Worm (Caenorhabditis elegans) whole organism, midembryonic: Measurements from ENCODE around the gene Y69E1A.4.

ENCODE experiments used
- T22C8.4 ChIP-seq: fragments of 200-800 bp; sonication (Bioruptor generic); IDR thresholded peaks from 2 replicates; pipeline ENCODE4 v1.3.6; 2022; ENCODE audit warnings: missing genetic modification characterization, missing compliant biosample characterization
- flt-1 ChIP-seq: fragments of 200-800 bp; sonication (Bioruptor generic); IDR thresholded peaks from 2 replicates; pipeline ENCODE4 v1.3.6; 2022; ENCODE audit warnings: missing genetic modification characterization, missing compliant biosample characterization
- med-1 ChIP-seq: sonication (generic microtip); optimal IDR thresholded peaks from 2 replicates; lab custom pipeline; 2017; ENCODE audit warnings: missing genetic modification characterization, mild to moderate bottlenecking, missing compliant biosample characterization, antibody characterized with exemption, missing genetic modification reagents; ENCODE audit not compliant: insufficient read depth
- tab-1 ChIP-seq: fragments of 200-800 bp; sonication (Bioruptor generic); IDR thresholded peaks from 2 replicates; pipeline ENCODE4 v1.3.6; 2022; ENCODE audit warnings: missing genetic modification characterization, missing compliant biosample characterization

- TF ChIP-seq med-1 (GFP tag; lab: Kevin White, UChicago), result no peak
- TF ChIP-seq tab-1 (GFP tag; lab: Robert Waterston, UW), result no peak
- no peak for TF ChIP-seq flt-1
- TF ChIP-seq T22C8.4, result no peak
These were observed 46.6 kb downstream of the Y69E1A.4 start, which contains the start of gene F13H10.9 for ce11 chrIV:11001614-11002013.
